Fruit fly (Drosophila melanogaster): Measurements from ENCODE around the gene CG4598.

CG4598 gene

DNA sequence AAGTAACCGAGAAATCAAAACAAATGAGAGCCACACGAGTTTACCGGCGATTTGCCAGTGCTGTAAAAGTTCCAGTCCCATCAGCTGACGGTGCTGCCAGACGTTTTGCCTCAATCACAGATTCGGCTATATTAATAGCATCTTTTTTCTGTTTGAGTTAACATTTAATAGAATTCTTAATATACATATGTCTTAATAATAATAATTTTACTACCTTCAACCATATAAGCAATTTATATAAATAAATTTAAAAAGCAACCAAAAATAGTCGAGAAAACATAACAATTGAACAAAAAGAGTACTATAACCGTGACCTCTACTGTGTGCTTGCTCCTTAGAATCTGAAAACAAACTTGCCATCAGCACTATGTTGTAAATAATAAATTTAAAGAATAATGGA lies 35.7 kb downstream of the CG4598 start, which contains the start of the genes CG13126 and CG4709 (continued):
- TF ChIP-seq CG3847 (GFP tag; IDR thresholded peaks at IDR 0.05) (peak; percentile 84), CG6683 (GFP tag; optimal IDR thresholded peaks at IDR 0.05) (peak; percentile 84), CG32532 (GFP tag; IDR thresholded peaks at IDR 0.05) (peak; percentile 92), CG14441 (GFP tag; IDR thresholded peaks at IDR 0.05) (peak; percentile 86), Awh (GFP tag; IDR thresholded peaks at IDR 0.05) (peak; percentile 89), CG11093 (GFP tag; IDR thresholded peaks at IDR 0.05) (peak; percentile 85), Opbp (GFP tag; IDR thresholded peaks at IDR 0.05; ENCODE audit: partially characterized antibody) (no peak), unc-4 (GFP tag; IDR thresholded peaks at IDR 0.05; ENCODE audit: partially characterized antibody) (0 out of 2 replicates have a peak, but pooled peaks have one; percentile 25), gsb (GFP tag; IDR thresholded peaks at IDR 0.05) (peak; percentile 68), Myb (GFP tag; optimal IDR thresholded peaks at IDR 0.05) (no peak), maf-S (GFP tag; optimal IDR thresholded peaks at IDR 0.05) (no peak), CG4617 (GFP tag; optimal IDR thresholded peaks at IDR 0.05; ENCODE audit: borderline replicate concordance) (peak; percentile 85), vnd (GFP tag; IDR thresholded peaks at IDR 0.05; ENCODE audit: partially characterized antibody) (no peak), croc (GFP tag; conservative IDR thresholded peaks at IDR 0.05) (peak; percentile 87), CG12942 (GFP tag; optimal IDR thresholded peaks at IDR 0.05) (peak; percentile 87), ftz-f1 (GFP tag; optimal IDR thresholded peaks at IDR 0.05) (no peak), Oaz (GFP tag; IDR thresholded peaks at IDR 0.05) (peak; percentile 73), CG16815 (GFP tag; optimal IDR thresholded peaks at IDR 0.05) (peak; percentile 80), NC2β (GFP tag; optimal IDR thresholded peaks at IDR 0.05) (peak; percentile 9), sens-2 (GFP tag; IDR thresholded peaks at IDR 0.05) (peak; percentile 67; the same call in 1 of the 2 replicates), scrt (GFP tag; optimal IDR thresholded peaks at IDR 0.05) (peak; percentile 87), Sin3A (optimal IDR thresholded peaks at IDR 0.05) (peak; percentile 18), shn (GFP tag; optimal IDR thresholded peaks at IDR 0.05) (no peak), CG3065 (GFP tag; optimal IDR thresholded peaks at IDR 0.05) (peak; percentile 84), CG12769 (tag; optimal IDR thresholded peaks at IDR 0.05) (no peak), HLHmδ (GFP tag; optimal IDR thresholded peaks at IDR 0.05) (no peak), CG15479 (GFP tag; optimal IDR thresholded peaks at IDR 0.05) (no peak), ac (GFP tag; optimal IDR thresholded peaks at IDR 0.05) (peak; percentile 39), NC2α (GFP tag; optimal IDR thresholded peaks at IDR 0.05) (no peak), onecut (GFP tag; IDR thresholded peaks at IDR 0.05) (peak; percentile 71), Hey (tag; optimal IDR thresholded peaks at IDR 0.05) (no peak), C15 (GFP tag; IDR thresholded peaks at IDR 0.05) (0 out of 3 replicates have a peak, but pooled peaks have one; percentile 20), CG9797 (GFP tag; optimal IDR thresholded peaks at IDR 0.05) (peak; percentile 43), CG6654 (GFP tag; optimal IDR thresholded peaks at IDR 0.05) (peak; percentile 73), CG10209 (GFP tag; optimal IDR thresholded peaks at IDR 0.05) (peak; percentile 91), Dp (GFP tag; optimal IDR thresholded peaks at IDR 0.05) (peak; percentile 57), peb (GFP tag; IDR thresholded peaks at IDR 0.05) (peak; percentile 78), CG10959 (GFP tag; IDR thresholded peaks at IDR 0.05) (peak; percentile 80), CG30020 (tag; optimal IDR thresholded peaks at IDR 0.05) (peak; percentile 78), CG8290 (GFP tag; optimal IDR thresholded peaks at IDR 0.05) (peak; percentile 89), CG8290 (tag; optimal IDR thresholded peaks at IDR 0.05) (peak in 1 of 2 experiments; percentile 42), lmd (GFP tag; IDR thresholded peaks at IDR 0.05) (peak; percentile 89), Taf1 (GFP tag; IDR thresholded peaks at IDR 0.05) (peak; percentile 53), repo (GFP tag; optimal IDR thresholded peaks at IDR 0.05) (no peak), D19A (tag; optimal IDR thresholded peaks at IDR 0.05) (peak; percentile 90), CG18764 (GFP tag; optimal IDR thresholded peaks at IDR 0.05) (peak; percentile 86), CG4282 (GFP tag; optimal IDR thresholded peaks at IDR 0.05) (no peak), bbx (GFP tag; IDR thresholded peaks at IDR 0.05; ENCODE audit: partially characterized antibody) (0 out of 2 replicates have a peak, but pooled peaks have one; percentile 18), CG14710 (tag; optimal IDR thresholded peaks at IDR 0.05) (peak; percentile 97), CG11247 (GFP tag; IDR thresholded peaks at IDR 0.05) (peak; percentile 83), caup (GFP tag; optimal IDR thresholded peaks at IDR 0.05; ENCODE audit: severe bottlenecking) (peak; percentile 90)

Measured in whole organism, embryonic.